Fruit fly (Drosophila melanogaster): ENCODE data around the gene Osi1.

Gene Osi1

dm6 chr3R:6173249-6173648 lies at the start of gene Osi1:
Gene Osi1, plus strand, starts transcription at chr3R:6173549.
- TF ChIP-seq CG14667 (GFP tag; IDR thresholded peaks at IDR 0.05), result no peak
- TF ChIP-seq amos (GFP tag; IDR thresholded peaks at IDR 0.05; ENCODE audit: partially characterized antibody), result no peak
- TF ChIP-seq kah (GFP tag; optimal IDR thresholded peaks at IDR 0.05), result no peak
- no peak for TF ChIP-seq jumu (GFP tag; optimal IDR thresholded peaks at IDR 0.05)
- TF ChIP-seq HmgD (GFP tag; optimal IDR thresholded peaks at IDR 0.05), result no peak
- TF ChIP-seq Ada2b (GFP tag; IDR thresholded peaks at IDR 0.05), result no peak
- no peak for TF ChIP-seq CG17912 (GFP tag; optimal IDR thresholded peaks at IDR 0.05)
- no peak for TF ChIP-seq lov (optimal IDR thresholded peaks at IDR 0.05)
- TF ChIP-seq lov (GFP tag; IDR thresholded peaks at IDR 0.05), result no peak
- TF ChIP-seq CG14050 (GFP tag; IDR thresholded peaks at IDR 0.05), result no peak
- no peak for TF ChIP-seq odd (GFP tag; optimal IDR thresholded peaks at IDR 0.05)
- no peak for TF ChIP-seq CG30431 (GFP tag; optimal IDR thresholded peaks at IDR 0.05)
- TF ChIP-seq CG18619 (GFP tag; optimal IDR thresholded peaks at IDR 0.05), result no peak
- no peak for TF ChIP-seq Adf1 (GFP tag; IDR thresholded peaks at IDR 0.05)
- TF ChIP-seq CG31224 (GFP tag; IDR thresholded peaks at IDR 0.05), result no peak
- no peak for TF ChIP-seq CG13775 (GFP tag; optimal IDR thresholded peaks at IDR 0.05)
- TF ChIP-seq ato (GFP tag; IDR thresholded peaks at IDR 0.05; ENCODE audit: partially characterized antibody), result no peak

dm6 chr3R:6141768-6142167 lies 31.6 kb upstream of the Osi1 start:
- TF ChIP-seq CG13424 (tag; optimal IDR thresholded peaks at IDR 0.05) (no peak), bsh (GFP tag; optimal IDR thresholded peaks at IDR 0.05) (peak in 1 of 2 experiments; percentile 45), dimm (GFP tag; IDR thresholded peaks at IDR 0.05) (no peak), danr (GFP tag; IDR thresholded peaks at IDR 0.05) (no peak), Stat92E (GFP tag; optimal IDR thresholded peaks at IDR 0.05) (no peak), Neu2 (GFP tag; optimal IDR thresholded peaks at IDR 0.05; ENCODE audit: borderline replicate concordance) (no peak), sr (GFP tag; IDR thresholded peaks at IDR 0.05) (no peak), Max (GFP tag; optimal IDR thresholded peaks at IDR 0.05) (no peak), Mad (GFP tag; optimal IDR thresholded peaks at IDR 0.05) (no peak), CG32767 (GFP tag; IDR thresholded peaks at IDR 0.05) (no peak), CG2120 (GFP tag; optimal IDR thresholded peaks at IDR 0.05) (no peak), row (GFP tag; IDR thresholded peaks at IDR 0.05) (no peak), Med (GFP tag) (no peak), MBD-R2 (GFP tag; IDR thresholded peaks at IDR 0.05) (no peak), CG8478 (optimal IDR thresholded peaks at IDR 0.05) (peak; percentile 59)

dm6 chr3R:6149130-6149529 lies 24.2 kb upstream of the Osi1 start:
- TF ChIP-seq BtbVII (GFP tag; optimal IDR thresholded peaks at IDR 0.05) (no peak), Hmx (GFP tag; optimal IDR thresholded peaks at IDR 0.05) (no peak), wor (GFP tag; IDR thresholded peaks at IDR 0.05) (no peak), CG11085 (GFP tag; IDR thresholded peaks at IDR 0.05) (no peak), prd (optimal IDR thresholded peaks at IDR 0.05) (no peak), prd (GFP tag; IDR thresholded peaks at IDR 0.05) (no peak), CG5180 (GFP tag; optimal IDR thresholded peaks at IDR 0.05) (no peak), CG7556 (GFP tag; optimal IDR thresholded peaks at IDR 0.05) (no peak), wek (GFP tag; optimal IDR thresholded peaks at IDR 0.05) (no peak), jigr1 (GFP tag; IDR thresholded peaks at IDR 0.05) (no peak), CG11560 (tag; IDR thresholded peaks at IDR 0.05) (no peak), klu (GFP tag; IDR thresholded peaks at IDR 0.05) (no peak), Tbp (GFP tag; optimal IDR thresholded peaks at IDR 0.05) (no peak), BEAF-32 (GFP tag; optimal IDR thresholded peaks at IDR 0.05) (no peak), pho (GFP tag; optimal IDR thresholded peaks at IDR 0.05) (no peak), nerfin-2 (GFP tag; IDR thresholded peaks at IDR 0.05; ENCODE audit: partially characterized antibody) (no peak)
